Worm (Caenorhabditis elegans) whole organism, early embryonic: ENCODE data around the gene tag-120.

Experiments used
- F13C5.2 ChIP-seq: sonication (generic microtip); optimal IDR thresholded peaks from 2 replicates; lab custom pipeline; 2017; ENCODE audit warnings: mild to moderate bottlenecking, missing genetic modification characterization, inconsistent platforms, missing compliant biosample characterization
- aly-1 ChIP-seq: sonication (generic microtip); optimal IDR thresholded peaks from 2 replicates; lab custom pipeline; 2016; ENCODE audit warnings: missing genetic modification characterization, missing compliant biosample characterization
- ceh-36 ChIP-seq: sonication (generic microtip); optimal IDR thresholded peaks from 2 replicates; lab custom pipeline; 2016; ENCODE audit warnings: missing genetic modification characterization, inconsistent platforms, missing compliant biosample characterization
- ets-7 ChIP-seq: sonication (generic microtip); optimal IDR thresholded peaks from 2 replicates; lab custom pipeline; 2016; ENCODE audit warnings: missing genotype, missing genetic modification characterization, missing compliant biosample characterization
- flt-1 ChIP-seq: fragments of 200-800 bp; sonication (Bioruptor generic); IDR thresholded peaks from 2 replicates; pipeline ENCODE4 v1.3.6; 2022; ENCODE audit warnings: missing genetic modification characterization, missing compliant biosample characterization
- sea-1 ChIP-seq: fragments of 200-800 bp; sonication (Bioruptor generic); conservative IDR thresholded peaks from 2 replicates; pipeline ENCODE4 v1.3.6; 2022; ENCODE audit warnings: missing genetic modification characterization, missing compliant biosample characterization

- TF ChIP-seq F13C5.2 (tag; lab: Kevin White, UChicago) (no peak), ceh-36 (tag; lab: Kevin White, UChicago) (no peak), aly-1 (tag; lab: Kevin White, UChicago) (no peak), ets-7 (no peak), flt-1 (no peak), sea-1 (GFP tag; lab: Robert Waterston, UW) (no peak)
These were observed 46.6 kb upstream of the tag-120 start, which contains the start of gene hrg-3 for ce11 chrV:9756242-9756641.
